Worm (Caenorhabditis elegans) whole organism, L2 larva: Measurements from ENCODE around the gene C02E7.6.

Source experiments
- lin-11 ChIP-seq: fragments of 150-350 bp; sonication (generic microtip); optimal IDR thresholded peaks from 2 replicates; lab custom pipeline; 2014; ENCODE audit warnings: missing biosample characterization, missing genetic modification characterization, inconsistent platforms, mixed read lengths
- nhr-77 ChIP-seq: fragments of 150-350 bp; optimal IDR thresholded peaks from 2 replicates; lab custom pipeline; 2014; ENCODE audit warnings: missing biosample characterization, missing genetic modification characterization

DNA sequence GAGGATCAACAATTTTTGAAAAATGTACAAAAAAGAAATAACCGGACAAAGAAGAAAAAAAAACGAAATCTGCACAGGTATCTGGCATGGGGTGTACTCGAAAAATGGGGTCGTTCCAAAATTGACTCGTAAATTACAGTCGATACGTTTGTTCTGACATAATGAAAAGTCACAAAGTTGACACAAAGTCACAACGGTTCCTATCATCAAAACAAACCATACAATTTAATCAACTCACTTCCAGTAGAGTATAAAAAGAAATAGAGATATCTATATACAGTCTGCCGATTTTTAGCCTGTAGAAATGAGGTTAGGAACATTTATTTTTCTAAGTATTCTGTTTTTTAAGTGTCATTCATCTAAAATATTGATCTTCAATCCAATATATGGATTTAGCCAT lies 34.5 kb upstream of the C02E7.6 start, which contains the start of gene T19H12.12:
- no peak for TF ChIP-seq lin-11 (tag; lab: Kevin White, UChicago)
- TF ChIP-seq nhr-77: no peak
